Worm (Caenorhabditis elegans): Measurements from ENCODE around the gene ZC513.3.

ZC513.3 gene

ce11 chrV:8016928-8017327, 29.9 kb upstream of the ZC513.3 start, which contains the start of gene sptl-2:
Gene sptl-2, plus strand, starts transcription at chrV:8017207.
- TF ChIP-seq tbx-8 (GFP tag; optimal IDR thresholded peaks at IDR 0.05) = no peak
- no peak for TF ChIP-seq nhr-76 (tag; optimal IDR thresholded peaks at IDR 0.05)
- TF ChIP-seq bed-3 (GFP tag; optimal IDR thresholded peaks at IDR 0.05) = no peak
- no peak for TF ChIP-seq mab-5 (tag; optimal IDR thresholded peaks at IDR 0.05)
- no peak for TF ChIP-seq ceh-43 (GFP tag; optimal IDR thresholded peaks at IDR 0.05)
- no peak for TF ChIP-seq nhr-28 (tag; optimal IDR thresholded peaks at IDR 0.05)
- no peak for TF ChIP-seq nhr-12 (tag; optimal IDR thresholded peaks at IDR 0.05)
- no peak for TF ChIP-seq hlh-1 (tag; optimal IDR thresholded peaks at IDR 0.05)
- TF ChIP-seq ham-2 (GFP tag; optimal IDR thresholded peaks at IDR 0.05) = no peak
- TF ChIP-seq nhr-237 (tag; optimal IDR thresholded peaks at IDR 0.05) = no peak
- TF ChIP-seq ceh-83 (GFP tag; optimal IDR thresholded peaks at IDR 0.05) = no peak
- TF ChIP-seq drap-1 (GFP tag; optimal IDR thresholded peaks at IDR 0.05) = no peak
- no peak for TF ChIP-seq lin-13 (tag; optimal IDR thresholded peaks at IDR 0.05)

ce11 chrV:8017924-8018323, 28.9 kb upstream of the ZC513.3 start:
- TF ChIP-seq flh-1 (GFP tag; optimal IDR thresholded peaks at IDR 0.05) (no peak), sem-2 (GFP tag; optimal IDR thresholded peaks at IDR 0.05) (no peak), pha-4 (tag; optimal IDR thresholded peaks at IDR 0.05) (no peak), mls-2 (tag; optimal IDR thresholded peaks at IDR 0.05) (no peak), lsy-2 (tag; optimal IDR thresholded peaks at IDR 0.05) (no peak), lin-32 (GFP tag; optimal IDR thresholded peaks at IDR 0.05) (no peak), drap-1 (GFP tag; optimal IDR thresholded peaks at IDR 0.05) (no peak), elt-1 (tag; optimal IDR thresholded peaks at IDR 0.05; ENCODE audit: borderline replicate concordance, insufficient read depth) (no peak), ces-1 (GFP tag; optimal IDR thresholded peaks at IDR 0.05) (no peak), unc-39 (tag; optimal IDR thresholded peaks at IDR 0.05) (no peak), bed-3 (GFP tag; optimal IDR thresholded peaks at IDR 0.05) (no peak), ztf-11 (tag; optimal IDR thresholded peaks at IDR 0.05) (no peak)

ce11 chrV:8018919-8019318, 27.9 kb upstream of the ZC513.3 start:
- TF ChIP-seq lin-13 (tag; optimal IDR thresholded peaks at IDR 0.05) (no peak), nhr-12 (tag; optimal IDR thresholded peaks at IDR 0.05) (no peak), nhr-237 (tag; optimal IDR thresholded peaks at IDR 0.05) (no peak), mls-2 (tag; optimal IDR thresholded peaks at IDR 0.05) (no peak), unc-120 (tag; optimal IDR thresholded peaks at IDR 0.05; ENCODE audit: poor library complexity, severe bottlenecking) (no peak), drap-1 (GFP tag; optimal IDR thresholded peaks at IDR 0.05) (no peak), sem-2 (GFP tag; optimal IDR thresholded peaks at IDR 0.05) (no peak), unc-62 (GFP tag; optimal IDR thresholded peaks at IDR 0.05) (no peak), nhr-28 (tag; optimal IDR thresholded peaks at IDR 0.05) (no peak), bed-3 (GFP tag; optimal IDR thresholded peaks at IDR 0.05) (no peak)

- TF ChIP-seq drap-1 (GFP tag; optimal IDR thresholded peaks at IDR 0.05) (no peak), elt-3 (tag; optimal IDR thresholded peaks at IDR 0.05) (no peak), sptf-1 (tag; optimal IDR thresholded peaks at IDR 0.05) (no peak), lsy-2 (tag; optimal IDR thresholded peaks at IDR 0.05) (no peak), mab-5 (tag; optimal IDR thresholded peaks at IDR 0.05) (no peak)
These were observed 27.0 kb upstream of the ZC513.3 start for ce11 chrV:8019783-8020182.

- TF ChIP-seq mep-1 (tag; optimal IDR thresholded peaks at IDR 0.05) (no peak), unc-120 (tag; optimal IDR thresholded peaks at IDR 0.05; ENCODE audit: poor library complexity, severe bottlenecking) (no peak), snpc-4 (tag; optimal IDR thresholded peaks at IDR 0.05) (no peak), hlh-1 (tag; optimal IDR thresholded peaks at IDR 0.05) (no peak), nhr-28 (tag; optimal IDR thresholded peaks at IDR 0.05) (no peak), nhr-2 (tag; optimal IDR thresholded peaks at IDR 0.05) (no peak), ces-1 (GFP tag; optimal IDR thresholded peaks at IDR 0.05) (no peak), lin-13 (tag; optimal IDR thresholded peaks at IDR 0.05) (no peak), ceh-43 (GFP tag; optimal IDR thresholded peaks at IDR 0.05) (no peak), flh-1 (GFP tag; optimal IDR thresholded peaks at IDR 0.05) (no peak), nhr-237 (tag; optimal IDR thresholded peaks at IDR 0.05) (no peak), drap-1 (GFP tag; optimal IDR thresholded peaks at IDR 0.05) (no peak), ham-2 (GFP tag; optimal IDR thresholded peaks at IDR 0.05) (no peak), ztf-11 (tag; optimal IDR thresholded peaks at IDR 0.05) (no peak), unc-39 (tag; optimal IDR thresholded peaks at IDR 0.05) (no peak)
These were observed 24.8 kb upstream of the ZC513.3 start, which contains the start of gene ech-3 for ce11 chrV:8022040-8022439. Gene ech-3, plus strand, starts transcription at chrV:8022217.

Data from whole organism, mixed stage, embryonic.